Worm (Caenorhabditis elegans) whole organism, L1 larva: ENCODE measurements around the gene col-3.

Source experiments
- C04F5.9 ChIP-seq: sonication (generic microtip); optimal IDR thresholded peaks from 2 replicates; lab custom pipeline; 2016; ENCODE audit warnings: missing genetic modification characterization, missing compliant biosample characterization
- C16A3.4 ChIP-seq: fragments of 150-350 bp; optimal IDR thresholded peaks from 2 replicates; lab custom pipeline; 2014; ENCODE audit warnings: missing biosample characterization, missing genetic modification characterization
- Y116A8C.19 ChIP-seq: sonication (generic microtip); optimal IDR thresholded peaks from 2 replicates; lab custom pipeline; 2016; ENCODE audit warnings: missing compliant biosample characterization, missing genetic modification characterization, borderline replicate concordance
- alr-1 ChIP-seq: fragments of 200-800 bp; sonication (Bioruptor generic); optimal IDR thresholded peaks from 2 replicates; lab custom pipeline; 2018; ENCODE audit warnings: borderline replicate concordance, mild to moderate bottlenecking, missing genetic modification characterization, missing compliant biosample characterization
- aly-2 ChIP-seq: fragments of 150-350 bp; optimal IDR thresholded peaks from 2 replicates; lab custom pipeline; 2014; ENCODE audit warnings: missing biosample characterization, missing genetic modification characterization
- ama-1 ChIP-seq: fragments of 150-350 bp; optimal IDR thresholded peaks from 2 replicates; lab custom pipeline; 2014
- ceh-63 ChIP-seq: fragments of 200-800 bp; sonication (Bioruptor generic); optimal IDR thresholded peaks from 2 replicates; lab custom pipeline; 2018; ENCODE audit warnings: mild to moderate bottlenecking, missing genetic modification characterization, missing compliant biosample characterization
- ceh-8 ChIP-seq: fragments of 200-800 bp; sonication (Bioruptor generic); optimal IDR thresholded peaks from 2 replicates; lab custom pipeline; 2018; ENCODE audit warnings: mild to moderate bottlenecking, missing genetic modification characterization, moderate library complexity, missing compliant biosample characterization
- ceh-90 ChIP-seq: sonication (generic microtip); optimal IDR thresholded peaks from 2 replicates; lab custom pipeline; 2016; ENCODE audit warnings: missing genetic modification characterization, missing compliant biosample characterization
- ces-1 ChIP-seq: fragments of 150-350 bp; optimal IDR thresholded peaks from 2 replicates; lab custom pipeline; 2014; ENCODE audit warnings: missing biosample characterization, missing genetic modification reagents, missing genetic modification characterization
- dpl-1 ChIP-seq, 3 experiments: fragments of 150-350 bp in 2 of 3; sonication (generic microtip) in 1 of 3; optimal IDR thresholded peaks; 2 replicates each; lab custom pipeline; 2014 to 2017; ENCODE audit warnings: missing biosample characterization in 3 of 3, missing genetic modification characterization in 3 of 3, missing genetic modification reagents in 3 of 3
- efl-1 ChIP-seq, 4 experiments: fragments of 150-350 bp; optimal IDR thresholded peaks in 3 of 4; peaks in 1 of 4; 1 replicate in 1 of 4; 2 replicates in 3 of 4; lab custom pipeline; 2014; ENCODE audit warnings: missing biosample characterization in 2 of 4, missing genetic modification characterization in 2 of 4, missing genetic modification reagents in 2 of 4
- elt-3 ChIP-seq, 6 experiments: fragments of 150-350 bp in 1 of 6; sonication (generic microtip); optimal IDR thresholded peaks; 2 replicates each; lab custom pipeline; 2017 to 2018; ENCODE audit warnings: missing biosample characterization in 6 of 6, missing genetic modification characterization in 6 of 6, inconsistent platforms in 1 of 6
- ets-5 ChIP-seq: fragments of 200-800 bp; sonication (Bioruptor generic); IDR thresholded peaks from 2 replicates; pipeline ENCODE4 v1.3.6; 2022; ENCODE audit warnings: missing genetic modification characterization, missing compliant biosample characterization
- fkh-10 ChIP-seq: sonication (generic microtip); optimal IDR thresholded peaks from 2 replicates; lab custom pipeline; 2017; ENCODE audit warnings: missing biosample characterization, missing genetic modification reagents, missing genetic modification characterization
- fkh-4 ChIP-seq: sonication (generic microtip); optimal IDR thresholded peaks from 2 replicates; lab custom pipeline; 2016; ENCODE audit warnings: missing compliant biosample characterization, missing genetic modification characterization, borderline replicate concordance
- fkh-8 ChIP-seq: sonication (generic microtip); optimal IDR thresholded peaks from 2 replicates; lab custom pipeline; 2016; ENCODE audit warnings: mild to moderate bottlenecking, missing genetic modification characterization, missing compliant biosample characterization
- fos-1 ChIP-seq: fragments of 150-350 bp; optimal IDR thresholded peaks from 2 replicates; lab custom pipeline; 2014; ENCODE audit warnings: missing biosample characterization, missing genetic modification characterization
- grh-1 ChIP-seq: fragments of 200-800 bp; sonication (Bioruptor generic); IDR thresholded peaks from 2 replicates; pipeline ENCODE4 v1.3.6; 2022; ENCODE audit warnings: missing genetic modification reagents, missing genetic modification characterization, missing compliant biosample characterization
- jun-1 ChIP-seq: fragments of 150-350 bp; optimal IDR thresholded peaks from 2 replicates; lab custom pipeline; 2014; ENCODE audit warnings: missing biosample characterization, missing genetic modification reagents, missing genetic modification characterization
- lin-14 ChIP-seq: fragments of 200-800 bp; sonication (Bioruptor generic); optimal IDR thresholded peaks from 2 replicates; lab custom pipeline; 2018; ENCODE audit warnings: mild to moderate bottlenecking, missing genetic modification characterization, moderate library complexity, missing compliant biosample characterization
- lin-15B ChIP-seq: fragments of 150-350 bp; sonication (generic microtip); optimal IDR thresholded peaks from 3 replicates; lab custom pipeline; 2014; ENCODE audit warnings: missing biosample characterization, missing genetic modification characterization
- mab-9 ChIP-seq: fragments of 200-800 bp; sonication (Bioruptor generic); IDR thresholded peaks from 2 replicates; pipeline ENCODE4 v1.3.6; 2022; ENCODE audit warnings: missing genetic modification reagents, missing genetic modification characterization, missing compliant biosample characterization
- mef-2 ChIP-seq: fragments of 150-350 bp; optimal IDR thresholded peaks from 2 replicates; lab custom pipeline; 2014; ENCODE audit warnings: missing biosample characterization, missing genetic modification characterization
- mep-1 ChIP-seq: fragments of 150-350 bp; optimal IDR thresholded peaks from 2 replicates; lab custom pipeline; 2014; ENCODE audit warnings: missing biosample characterization, missing genetic modification characterization
- nhr-12 ChIP-seq: sonication (generic microtip); optimal IDR thresholded peaks from 2 replicates; lab custom pipeline; 2017; ENCODE audit warnings: missing biosample characterization, missing genetic modification characterization
- nhr-19 ChIP-seq: fragments of 200-800 bp; sonication (Bioruptor generic); conservative IDR thresholded peaks from 2 replicates; pipeline ENCODE4 v1.3.6; 2022; ENCODE audit warnings: missing genetic modification characterization, missing compliant biosample characterization
- nhr-71 ChIP-seq: sonication (generic microtip); optimal IDR thresholded peaks from 2 replicates; lab custom pipeline; 2016; ENCODE audit warnings: mild to moderate bottlenecking, missing genetic modification characterization, moderate library complexity, missing compliant biosample characterization
- nhr-76 ChIP-seq: sonication (generic microtip); optimal IDR thresholded peaks from 2 replicates; lab custom pipeline; 2017; ENCODE audit warnings: missing biosample characterization, missing genetic modification characterization
- nhr-85 ChIP-seq: sonication (generic microtip); peaks from one replicate; lab custom pipeline; 2016; ENCODE audit warnings: missing genetic modification characterization, inconsistent platforms, missing compliant biosample characterization
- nhr-90 ChIP-seq: sonication (generic microtip); optimal IDR thresholded peaks from 2 replicates; lab custom pipeline; 2016; ENCODE audit warnings: mild to moderate bottlenecking, missing genetic modification characterization, missing compliant biosample characterization; ENCODE audit not compliant: poor library complexity
- pag-3 ChIP-seq: sonication (generic microtip); optimal IDR thresholded peaks from 2 replicates; lab custom pipeline; 2017; ENCODE audit warnings: missing genetic modification characterization, mild to moderate bottlenecking, missing compliant biosample characterization, antibody characterized with exemption, borderline replicate concordance; ENCODE audit not compliant: insufficient read depth
- pax-3 ChIP-seq: fragments of 200-800 bp; sonication (Bioruptor generic); optimal IDR thresholded peaks from 2 replicates; lab custom pipeline; 2018; ENCODE audit warnings: mild to moderate bottlenecking, missing genetic modification characterization, moderate library complexity, missing compliant biosample characterization
- pqm-1 ChIP-seq: sonication (generic microtip); optimal IDR thresholded peaks from 3 replicates; lab custom pipeline; 2017; ENCODE audit warnings: missing biosample characterization, missing genetic modification characterization
- skn-1 ChIP-seq: fragments of 150-350 bp; optimal IDR thresholded peaks from 2 replicates; lab custom pipeline; 2014; ENCODE audit warnings: missing biosample characterization, missing genetic modification characterization
- sptf-1 ChIP-seq: fragments of 150-350 bp; optimal IDR thresholded peaks from 2 replicates; lab custom pipeline; 2014; ENCODE audit warnings: missing biosample characterization, missing genetic modification characterization
- tbx-2 ChIP-seq: sonication (generic microtip); optimal IDR thresholded peaks from 2 replicates; lab custom pipeline; 2016; ENCODE audit warnings: missing genetic modification characterization, missing compliant biosample characterization
- unc-130 ChIP-seq: fragments of 150-350 bp; optimal IDR thresholded peaks from 2 replicates; lab custom pipeline; 2017; ENCODE audit warnings: missing biosample characterization, missing genetic modification characterization, inconsistent platforms
- unc-86 ChIP-seq: sonication (generic microtip); optimal IDR thresholded peaks from 2 replicates; lab custom pipeline; 2016; ENCODE audit warnings: missing genetic modification characterization, missing compliant biosample characterization
- vab-15 ChIP-seq: sonication (generic microtip); optimal IDR thresholded peaks from 2 replicates; lab custom pipeline; 2017; ENCODE audit warnings: missing genotype, mild to moderate bottlenecking, missing genetic modification characterization, missing compliant biosample characterization
- zag-1 ChIP-seq: fragments of 150-350 bp; optimal IDR thresholded peaks from 2 replicates; lab custom pipeline; 2014; ENCODE audit warnings: missing biosample characterization, missing genetic modification characterization
- ztf-11 ChIP-seq, 2 experiments: sonication (generic microtip); optimal IDR thresholded peaks; 2 replicates each; lab custom pipeline; 2016 to 2017; ENCODE audit warnings: missing genetic modification characterization in 2 of 2, missing biosample characterization in 1 of 2, missing compliant biosample characterization in 1 of 2
- ztf-4 ChIP-seq: fragments of 150-350 bp; optimal IDR thresholded peaks from 2 replicates; lab custom pipeline; 2014; ENCODE audit warnings: missing biosample characterization, missing genetic modification characterization

Gene col-3

ce11 chrIV:8820041-8820440, 4.5 kb upstream of the col-3 start, which contains the start of gene T28C6.3:
T28C6.3 (plus strand) TSS chrIV:8820341.
- TF ChIP-seq ztf-4 (tag; lab: Kevin White, UChicago): no peak
- TF ChIP-seq C16A3.4 (tag; lab: Kevin White, UChicago): no peak
- TF ChIP-seq vab-15 (tag; lab: Kevin White, UChicago): no peak
- no peak for TF ChIP-seq efl-1 (optimal IDR thresholded peaks at IDR 0.05; lab: Kevin White, UChicago)
- TF ChIP-seq efl-1 (GFP tag; optimal IDR thresholded peaks at IDR 0.05 in 1 of 2; lab: Kevin White, UChicago): peak in 1 of 2 experiments; percentile 9

ce11 chrIV:8821147-8821546, 3.4 kb upstream of the col-3 start, which contains the start of gene T28C6.5:
T28C6.5 (plus strand) TSS chrIV:8821447.
- TF ChIP-seq zag-1 (tag; lab: Kevin White, UChicago) (no peak), pax-3 (tag; lab: Kevin White, UChicago) (no peak)

- TF ChIP-seq lin-14 (GFP tag; lab: Kevin White, UChicago) (peak; percentile 28), ceh-63 (no peak), nhr-85 (peak; percentile 75), ama-1 (lab: Kevin White, UChicago) (no peak), lin-15B (tag; lab: Kevin White, UChicago) (no peak), nhr-71 (tag; lab: Kevin White, UChicago) (peak; percentile 24), dpl-1 (GFP tag; optimal IDR thresholded peaks at IDR 0.05; lab: Kevin White, UChicago) (no peak), sptf-1 (tag; lab: Kevin White, UChicago) (no peak), alr-1 (no peak), aly-2 (tag; lab: Kevin White, UChicago) (peak; percentile 92), elt-3 (tag; optimal IDR thresholded peaks at IDR 0.05; lab: Kevin White, UChicago) (peak in 2 of 6 experiments; percentile 18 to 36), pag-3 (tag; lab: Kevin White, UChicago) (no peak), fkh-10 (GFP tag; lab: Kevin White, UChicago) (no peak), mab-9 (no peak), tbx-2 (peak; percentile 12), ceh-90 (no peak), nhr-90 (peak; percentile 31)
Measured at ce11 chrIV:8822598-8822997, 2.0 kb upstream of the col-3 start.

- TF ChIP-seq aly-2 (tag; lab: Kevin White, UChicago): peak; percentile 87
- TF ChIP-seq nhr-85: peak; percentile 74
- no peak for TF ChIP-seq fkh-4 (tag; lab: Kevin White, UChicago)
- peak; percentile 19 for TF ChIP-seq jun-1
- TF ChIP-seq elt-3 (tag; optimal IDR thresholded peaks at IDR 0.05; lab: Kevin White, UChicago): peak in 2 of 6 experiments; percentile 27 to 28
- TF ChIP-seq ces-1 (GFP tag; lab: Kevin White, UChicago): no peak
- no peak for TF ChIP-seq nhr-12 (tag; lab: Kevin White, UChicago)
Measured at ce11 chrIV:8825997-8826605, 1.5 kb downstream of the col-3 start.

ce11 chrIV:8826606-8827000, 2.0 kb downstream of the col-3 start:
- TF ChIP-seq C16A3.4 (tag; lab: Kevin White, UChicago) (peak; percentile 19), nhr-19 (GFP tag; lab: Robert Waterston, UW) (no peak), dpl-1 (GFP tag; optimal IDR thresholded peaks at IDR 0.05; lab: Kevin White, UChicago) (peak in 2 of 3 experiments; percentile 56), fkh-10 (GFP tag; lab: Kevin White, UChicago) (no peak), zag-1 (tag; lab: Kevin White, UChicago) (no peak), mef-2 (tag; lab: Kevin White, UChicago) (no peak), ceh-8 (GFP tag; lab: Kevin White, UChicago) (no peak), unc-86 (tag; lab: Kevin White, UChicago) (no peak), nhr-12 (tag; lab: Kevin White, UChicago) (no peak), nhr-76 (tag; lab: Kevin White, UChicago) (no peak), Y116A8C.19 (tag; lab: Kevin White, UChicago) (no peak), fos-1 (tag; lab: Kevin White, UChicago) (no peak), ets-5 (GFP tag; lab: Robert Waterston, UW) (no peak), fkh-8 (tag; lab: Kevin White, UChicago) (no peak), mep-1 (tag; lab: Kevin White, UChicago) (no peak), ztf-4 (tag; lab: Kevin White, UChicago) (no peak), nhr-90 (no peak), pqm-1 (tag; lab: Kevin White, UChicago) (no peak), sptf-1 (tag; lab: Kevin White, UChicago) (no peak), C04F5.9 (tag; lab: Kevin White, UChicago) (no peak), jun-1 (no peak), ztf-11 (tag; optimal IDR thresholded peaks at IDR 0.05; lab: Kevin White, UChicago) (no peak), grh-1 (no peak), tbx-2 (peak; percentile 53), skn-1 (tag; lab: Kevin White, UChicago) (no peak), unc-130 (tag; lab: Kevin White, UChicago) (no peak)
